Worm (Caenorhabditis elegans): ENCODE measurements around the gene math-22.
"Not testable (repeated sequence)": the region's sequence is repeated elsewhere in the genome, so short reads cannot be mapped to it uniquely, and the experiment has no call there.

math-22 gene

DNA sequence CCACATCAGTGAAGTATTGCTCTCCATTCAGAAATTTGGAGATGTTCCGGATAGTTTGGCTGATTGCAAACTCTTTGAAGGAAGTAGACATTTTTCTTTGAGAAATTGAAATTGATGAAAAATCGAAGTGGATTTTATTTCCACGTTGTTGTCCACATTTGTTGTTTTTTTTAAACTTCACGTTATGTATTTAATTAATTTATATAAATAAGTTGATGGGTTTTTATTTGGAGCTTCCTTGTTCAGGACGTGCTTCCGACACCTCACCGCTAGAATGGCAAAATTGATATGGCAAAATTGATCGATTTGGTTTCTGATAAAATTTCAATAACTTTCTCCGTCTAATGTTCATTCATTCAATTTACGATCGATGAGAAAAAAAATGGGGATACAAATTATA lies 41.2 kb downstream of the math-22 start, which contains the start of gene math-48:
math-48 (minus strand) TSS at position 101 of the 400 bp plus-strand sequence.
- no peak for TF ChIP-seq aly-1 (tag; optimal IDR thresholded peaks at IDR 0.05)
- no peak for TF ChIP-seq ama-1 (optimal IDR thresholded peaks at IDR 0.05)
- TF ChIP-seq tbx-37 (GFP tag; conservative IDR thresholded peaks at IDR 0.05) = no peak
- no peak for TF ChIP-seq hmg-4 (GFP tag; optimal IDR thresholded peaks at IDR 0.05)
- no peak for TF ChIP-seq hmbx-1 (tag; optimal IDR thresholded peaks at IDR 0.05)
- TF ChIP-seq pes-1 (GFP tag; IDR thresholded peaks at IDR 0.05) = no peak

- not testable (repeated sequence) for TF ChIP-seq tbx-37 (GFP tag; conservative IDR thresholded peaks at IDR 0.05); hnd-1 (tag; optimal IDR thresholded peaks at IDR 0.05); hmg-4 (GFP tag; optimal IDR thresholded peaks at IDR 0.05)
Measured at ce11 chrII:1948393-1948792, 43.2 kb downstream of the math-22 start, which contains the start of gene ZK250.2. Gene ZK250.2, plus strand, starts transcription at chrII:1948693.

ce11 chrII:1949119-1949518 lies 43.9 kb downstream of the math-22 start:
- TF ChIP-seq tra-4 (tag; optimal IDR thresholded peaks at IDR 0.05) (no peak), ceh-36 (tag; optimal IDR thresholded peaks at IDR 0.05) (no peak), pes-1 (GFP tag; IDR thresholded peaks at IDR 0.05) (no peak), scrt-1 (GFP tag; IDR thresholded peaks at IDR 0.05) (no peak), ceh-13 (GFP tag; optimal IDR thresholded peaks at IDR 0.05) (no peak), hnd-1 (tag; optimal IDR thresholded peaks at IDR 0.05) (no peak), B0310.2 (tag; optimal IDR thresholded peaks at IDR 0.05) (no peak), sea-1 (GFP tag; conservative IDR thresholded peaks at IDR 0.05) (no peak), tbx-37 (GFP tag; conservative IDR thresholded peaks at IDR 0.05) (no peak), ets-7 (tag; optimal IDR thresholded peaks at IDR 0.05) (no peak), F13C5.2 (tag; optimal IDR thresholded peaks at IDR 0.05) (no peak)

ce11 chrII:1955568-1955967 lies 50.4 kb downstream of the math-22 start, which contains the start of gene math-49:
Gene math-49, minus strand, starts transcription at chrII:1955668.
- TF ChIP-seq tra-4 (tag; optimal IDR thresholded peaks at IDR 0.05); hmg-4 (GFP tag; optimal IDR thresholded peaks at IDR 0.05); ceh-13 (GFP tag; optimal IDR thresholded peaks at IDR 0.05): not testable (repeated sequence)
